Worm (Caenorhabditis elegans) whole organism, midembryonic: Measurements from ENCODE around the gene F09C6.10.

Experiments used
- T22C8.4 ChIP-seq: fragments of 200-800 bp; sonication (Bioruptor generic); IDR thresholded peaks from 2 replicates; pipeline ENCODE4 v1.3.6; 2022; ENCODE audit warnings: missing genetic modification characterization, missing compliant biosample characterization
- klf-2 ChIP-seq: fragments of 200-800 bp; sonication (Bioruptor generic); conservative IDR thresholded peaks from 2 replicates; pipeline ENCODE4 v1.3.6; 2022; ENCODE audit warnings: missing genetic modification reagents, missing genetic modification characterization, missing compliant biosample characterization
- ztf-29 ChIP-seq: fragments of 200-800 bp; sonication (Bioruptor generic); IDR thresholded peaks from 2 replicates; pipeline ENCODE4 v1.3.6; 2022; ENCODE audit warnings: missing genetic modification reagents, missing genetic modification characterization, missing compliant biosample characterization

- TF ChIP-seq ztf-29 (GFP tag; lab: Robert Waterston, UW) (no peak), klf-2 (GFP tag; lab: Robert Waterston, UW) (no peak), T22C8.4 (GFP tag; lab: Robert Waterston, UW) (no peak)
Observed at ce11 chrV:16884744-16885143, 31.2 kb downstream of the F09C6.10 start, which contains the start of gene F09C6.13.
